Worm (Caenorhabditis elegans): Measurements from ENCODE around the gene subs-4.

subs-4 gene

ce11 chrIII:11427548-11428152 is 45.6 kb downstream of the subs-4 start:
- TF ChIP-seq nhr-179 (tag; optimal IDR thresholded peaks at IDR 0.05) (no peak), lag-1 (GFP tag; IDR thresholded peaks at IDR 0.05) (no peak), F55B11.4 (tag; optimal IDR thresholded peaks at IDR 0.05; ENCODE audit: borderline replicate concordance, insufficient read depth) (no peak), C17E4.6 (GFP tag; IDR thresholded peaks at IDR 0.05) (no peak), nhr-80 (tag; optimal IDR thresholded peaks at IDR 0.05) (no peak), him-1 (tag; optimal IDR thresholded peaks at IDR 0.05) (no peak), Y79H2A.3 (GFP tag; conservative IDR thresholded peaks at IDR 0.05) (no peak), zim-3 (tag; optimal IDR thresholded peaks at IDR 0.05) (no peak), hmg-1.2 (GFP tag; IDR thresholded peaks at IDR 0.05) (0 out of 2 replicates have a peak, but pooled peaks have one; percentile 7), hsf-1 (GFP tag; IDR thresholded peaks at IDR 0.05) (0 out of 2 replicates have a peak, but pooled peaks have one; percentile 7), nfya-2 (GFP tag; IDR thresholded peaks at IDR 0.05) (no peak), tlf-1 (GFP tag; optimal IDR thresholded peaks at IDR 0.05) (no peak), somi-1 (GFP tag; optimal IDR thresholded peaks at IDR 0.05) (no peak), chd-7 (tag; optimal IDR thresholded peaks at IDR 0.05) (no peak), nfya-1 (tag; optimal IDR thresholded peaks at IDR 0.05; ENCODE audit: borderline replicate concordance, insufficient read depth) (no peak), attf-6 (GFP tag; IDR thresholded peaks at IDR 0.05) (no peak), cebp-1 (GFP tag; IDR thresholded peaks at IDR 0.05) (no peak), cebp-1 (tag; optimal IDR thresholded peaks at IDR 0.05) (no peak), zfh-2 (GFP tag; conservative IDR thresholded peaks at IDR 0.05) (peak; percentile 93), mcd-1 (GFP tag; IDR thresholded peaks at IDR 0.05) (peak; percentile 5; the same call in 1 of the 2 replicates), efl-1 (GFP tag; optimal IDR thresholded peaks at IDR 0.05) (no peak), unc-62 (GFP tag; optimal IDR thresholded peaks at IDR 0.05) (no peak), mes-4 (tag; optimal IDR thresholded peaks at IDR 0.05) (no peak), Y56A3A.18 (GFP tag; IDR thresholded peaks at IDR 0.05) (no peak), hrde-1 (tag; optimal IDR thresholded peaks at IDR 0.05; ENCODE audit: borderline replicate concordance) (no peak), pha-4 (tag; optimal IDR thresholded peaks at IDR 0.05) (no peak), lin-54 (GFP tag; optimal IDR thresholded peaks at IDR 0.05) (no peak), B0019.2 (GFP tag; conservative IDR thresholded peaks at IDR 0.05) (no peak), dox-1 (GFP tag; IDR thresholded peaks at IDR 0.05) (peak; percentile 39; the same call in 1 of the 2 replicates), athp-1 (tag; optimal IDR thresholded peaks at IDR 0.05) (no peak), dpff-1 (tag; optimal IDR thresholded peaks at IDR 0.05) (no peak), D2030.7 (GFP tag; IDR thresholded peaks at IDR 0.05) (no peak), ama-1 (optimal IDR thresholded peaks at IDR 0.05) (no peak), ama-1 (GFP tag; optimal IDR thresholded peaks at IDR 0.05) (no peak), attf-5 (GFP tag; optimal IDR thresholded peaks at IDR 0.05) (peak; percentile 13), F37B4.10 (GFP tag; IDR thresholded peaks at IDR 0.05) (no peak), xnd-1 (tag; optimal IDR thresholded peaks at IDR 0.05) (no peak), B0261.1 (tag; optimal IDR thresholded peaks at IDR 0.05) (no peak), rpc-1 (optimal IDR thresholded peaks at IDR 0.05) (no peak), rpc-1 (tag; optimal IDR thresholded peaks at IDR 0.05) (no peak), lin-40 (tag; optimal IDR thresholded peaks at IDR 0.05) (no peak), nhr-90 (tag; optimal IDR thresholded peaks at IDR 0.05) (no peak), ztf-25 (GFP tag; IDR thresholded peaks at IDR 0.05) (no peak), Y53F4B.3 (GFP tag; IDR thresholded peaks at IDR 0.05) (no peak), hlh-26 (GFP tag; conservative IDR thresholded peaks at IDR 0.05) (no peak), hlh-12 (tag; optimal IDR thresholded peaks at IDR 0.05) (no peak), ets-4 (GFP tag; optimal IDR thresholded peaks at IDR 0.05) (no peak), ztf-22 (GFP tag; optimal IDR thresholded peaks at IDR 0.05) (no peak), sdz-38 (tag; optimal IDR thresholded peaks at IDR 0.05) (no peak), sptf-2 (GFP tag; optimal IDR thresholded peaks at IDR 0.05) (no peak)
